Worm (Caenorhabditis elegans): Measurements from ENCODE around the gene C48B4.3.

DNA sequence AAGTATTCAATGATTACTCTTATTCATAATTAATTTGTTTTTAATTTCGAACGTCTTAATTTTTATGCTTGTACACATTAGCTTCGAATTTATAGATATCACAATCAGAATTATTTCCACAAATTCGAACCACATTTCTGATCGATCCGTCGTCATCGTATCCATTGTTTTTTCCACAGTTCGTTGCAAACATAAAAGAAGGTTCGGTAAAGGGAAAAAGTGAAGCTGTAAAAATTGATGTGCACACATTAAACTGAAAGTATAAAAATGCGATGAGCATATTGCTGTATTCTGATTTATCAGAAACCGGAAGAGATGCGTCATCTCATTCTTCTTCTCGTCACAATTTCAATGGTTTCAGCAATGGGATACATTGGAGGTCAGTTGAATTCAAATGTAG is 14.9 kb upstream of the C48B4.3 start, which contains the start of gene C48B4.12:
- TF ChIP-seq nhr-76 (tag; optimal IDR thresholded peaks at IDR 0.05) (no peak), fos-1 (tag; optimal IDR thresholded peaks at IDR 0.05) (no peak), dpl-1 (GFP tag; optimal IDR thresholded peaks at IDR 0.05) (no peak), vab-15 (tag; optimal IDR thresholded peaks at IDR 0.05) (no peak), unc-62 (GFP tag; optimal IDR thresholded peaks at IDR 0.05) (no peak), nhr-12 (tag; optimal IDR thresholded peaks at IDR 0.05) (no peak), isw-1 (GFP tag; IDR thresholded peaks at IDR 0.05) (no peak), nhr-77 (tag; optimal IDR thresholded peaks at IDR 0.05) (no peak), blmp-1 (tag; optimal IDR thresholded peaks at IDR 0.05) (no peak)

Measured in whole organism, L1 larva.